Worm (Caenorhabditis elegans) whole organism, L3 larva: ENCODE measurements around the gene Y75B12B.10.
"Not testable (repeated sequence)": the region's sequence is repeated elsewhere in the genome, so short reads cannot be mapped to it uniquely, and the experiment has no call there.

Experiments
- ZK546.5 ChIP-seq: sonication (generic microtip); optimal IDR thresholded peaks from 2 replicates; lab custom pipeline; 2017; ENCODE audit warnings: missing biosample characterization, missing genetic modification characterization
- ceh-16 ChIP-seq: sonication (generic microtip); optimal IDR thresholded peaks from 2 replicates; lab custom pipeline; 2017; ENCODE audit warnings: missing biosample characterization, missing genetic modification characterization
- ceh-82 ChIP-seq: fragments of 150-350 bp; optimal IDR thresholded peaks from 2 replicates; lab custom pipeline; 2014; ENCODE audit warnings: missing biosample characterization, missing genetic modification characterization
- ceh-9 ChIP-seq: sonication (generic microtip); optimal IDR thresholded peaks from 2 replicates; lab custom pipeline; 2018; ENCODE audit warnings: missing biosample characterization, missing genetic modification characterization
- daf-12 ChIP-seq: fragments of 150-350 bp; optimal IDR thresholded peaks from 2 replicates; lab custom pipeline; 2014; ENCODE audit warnings: missing biosample characterization, missing genetic modification reagents, missing genetic modification characterization
- elt-3 ChIP-seq, 3 experiments: fragments of 150-350 bp in 1 of 3; sonication (generic microtip) in 2 of 3; optimal IDR thresholded peaks; 2 replicates in 2 of 3; 4 replicates in 1 of 3; lab custom pipeline; 2014 to 2017; ENCODE audit warnings: missing biosample characterization in 3 of 3, missing genetic modification characterization in 3 of 3
- fkh-2 ChIP-seq: fragments of 150-350 bp; optimal IDR thresholded peaks from 2 replicates; lab custom pipeline; 2014; ENCODE audit warnings: missing biosample characterization, missing genetic modification reagents, missing genetic modification characterization
- fos-1 ChIP-seq: fragments of 150-350 bp; optimal IDR thresholded peaks from 2 replicates; lab custom pipeline; 2014; ENCODE audit warnings: missing biosample characterization, missing genetic modification characterization
- jun-1 ChIP-seq: fragments of 150-350 bp; optimal IDR thresholded peaks from 2 replicates; lab custom pipeline; 2014; ENCODE audit warnings: missing biosample characterization, missing genetic modification reagents, missing genetic modification characterization
- lin-39 ChIP-seq: fragments of 150-350 bp; optimal IDR thresholded peaks from 2 replicates; lab custom pipeline; 2018; ENCODE audit warnings: missing biosample characterization, missing genetic modification reagents, missing genetic modification characterization
- mdl-1 ChIP-seq: fragments of 150-350 bp; optimal IDR thresholded peaks from 2 replicates; lab custom pipeline; 2014; ENCODE audit warnings: missing biosample characterization, missing genetic modification characterization
- mml-1 ChIP-seq: fragments of 150-350 bp; sonication (generic microtip); optimal IDR thresholded peaks from 3 replicates; lab custom pipeline; 2014; ENCODE audit warnings: missing biosample characterization, missing genetic modification characterization
- nfya-1 ChIP-seq: sonication (generic microtip); optimal IDR thresholded peaks from 2 replicates; lab custom pipeline; 2017; ENCODE audit warnings: missing genetic modification characterization, mild to moderate bottlenecking, missing compliant biosample characterization, antibody characterized with exemption, moderate library complexity; ENCODE audit not compliant: insufficient read depth
- nhr-12 ChIP-seq: fragments of 150-350 bp; optimal IDR thresholded peaks from 2 replicates; lab custom pipeline; 2014; ENCODE audit warnings: missing biosample characterization, missing genetic modification characterization
- nhr-237 ChIP-seq: fragments of 150-350 bp; optimal IDR thresholded peaks from 2 replicates; lab custom pipeline; 2014; ENCODE audit warnings: missing biosample characterization, missing genetic modification characterization
- nhr-25 ChIP-seq: sonication (generic microtip); optimal IDR thresholded peaks from 2 replicates; lab custom pipeline; 2017; ENCODE audit warnings: missing biosample characterization, missing genetic modification characterization
- nhr-28 ChIP-seq: fragments of 150-350 bp; optimal IDR thresholded peaks from 2 replicates; lab custom pipeline; 2014; ENCODE audit warnings: missing biosample characterization, missing genetic modification characterization
- nhr-43 ChIP-seq: sonication (generic microtip); optimal IDR thresholded peaks from 2 replicates; lab custom pipeline; 2016; ENCODE audit warnings: mild to moderate bottlenecking, missing genetic modification characterization, missing compliant biosample characterization; ENCODE audit not compliant: poor library complexity, severe bottlenecking
- nhr-67 ChIP-seq: fragments of 150-350 bp; optimal IDR thresholded peaks from 2 replicates; lab custom pipeline; 2014; ENCODE audit warnings: missing biosample characterization, missing genetic modification characterization
- pqm-1 ChIP-seq: fragments of 150-350 bp; optimal IDR thresholded peaks from 2 replicates; lab custom pipeline; 2017; ENCODE audit warnings: missing biosample characterization, missing genetic modification characterization, inconsistent platforms
- sea-2 ChIP-seq: fragments of 150-350 bp; sonication (generic microtip); optimal IDR thresholded peaks from 4 replicates; lab custom pipeline; 2014; ENCODE audit warnings: missing biosample characterization, missing genetic modification reagents, missing genetic modification characterization
- skn-1 ChIP-seq: fragments of 150-350 bp; optimal IDR thresholded peaks from 2 replicates; lab custom pipeline; 2014; ENCODE audit warnings: missing biosample characterization, missing genetic modification characterization
- snpc-4 ChIP-seq: fragments of 150-350 bp; optimal IDR thresholded peaks from 2 replicates; lab custom pipeline; 2014; ENCODE audit warnings: missing biosample characterization, missing genetic modification characterization
- tbx-2 ChIP-seq: sonication (generic microtip); optimal IDR thresholded peaks from 2 replicates; lab custom pipeline; 2016; ENCODE audit warnings: mild to moderate bottlenecking, missing genetic modification characterization, missing compliant biosample characterization
- unc-39 ChIP-seq: sonication (generic microtip); optimal IDR thresholded peaks from 4 replicates; lab custom pipeline; 2017; ENCODE audit warnings: missing biosample characterization, missing genetic modification characterization
- zag-1 ChIP-seq: fragments of 150-350 bp; optimal IDR thresholded peaks from 2 replicates; lab custom pipeline; 2014; ENCODE audit warnings: missing biosample characterization, missing genetic modification characterization
- ztf-11 ChIP-seq: fragments of 150-350 bp; optimal IDR thresholded peaks from 2 replicates; lab custom pipeline; 2014; ENCODE audit warnings: missing biosample characterization, missing genetic modification characterization

Gene Y75B12B.10

DNA sequence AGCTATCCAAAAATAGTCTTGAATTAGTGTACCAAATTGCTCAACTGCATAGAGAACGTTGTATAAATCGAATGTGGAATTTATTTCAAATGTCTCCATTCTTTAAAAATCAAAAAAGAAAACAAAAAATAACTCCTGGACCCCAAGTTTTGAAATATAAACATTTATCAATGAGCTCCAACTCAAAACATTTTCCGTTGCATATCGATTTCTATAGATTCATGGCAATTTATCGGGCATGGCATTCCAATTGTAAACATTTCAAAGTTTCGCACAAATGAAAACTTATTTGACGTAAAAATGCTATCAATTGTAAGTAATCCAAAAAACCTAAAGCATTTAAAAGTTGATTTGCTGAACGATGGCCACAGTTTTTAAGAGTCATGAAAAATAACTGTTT, 38.7 kb downstream of the Y75B12B.10 start, which contains the start of gene srw-12:
Gene srw-12, minus strand, starts transcription at position 101 of the 400 bp plus-strand sequence.
- TF ChIP-seq nhr-237 (tag; lab: Kevin White, UChicago) (no peak), nhr-67 (no peak), ceh-82 (tag; lab: Kevin White, UChicago) (no peak), elt-3 (tag; optimal IDR thresholded peaks at IDR 0.05; lab: Kevin White, UChicago) (no peak), nhr-28 (tag; lab: Kevin White, UChicago) (no peak), lin-39 (tag; lab: Kevin White, UChicago) (no peak), skn-1 (tag; lab: Kevin White, UChicago) (no peak), ceh-16 (tag; lab: Kevin White, UChicago) (no peak), fos-1 (tag; lab: Kevin White, UChicago) (no peak), jun-1 (tag; lab: Kevin White, UChicago) (no peak), zag-1 (tag; lab: Kevin White, UChicago) (no peak), mdl-1 (tag; lab: Kevin White, UChicago) (no peak), nfya-1 (tag; lab: Kevin White, UChicago) (no peak)

DNA sequence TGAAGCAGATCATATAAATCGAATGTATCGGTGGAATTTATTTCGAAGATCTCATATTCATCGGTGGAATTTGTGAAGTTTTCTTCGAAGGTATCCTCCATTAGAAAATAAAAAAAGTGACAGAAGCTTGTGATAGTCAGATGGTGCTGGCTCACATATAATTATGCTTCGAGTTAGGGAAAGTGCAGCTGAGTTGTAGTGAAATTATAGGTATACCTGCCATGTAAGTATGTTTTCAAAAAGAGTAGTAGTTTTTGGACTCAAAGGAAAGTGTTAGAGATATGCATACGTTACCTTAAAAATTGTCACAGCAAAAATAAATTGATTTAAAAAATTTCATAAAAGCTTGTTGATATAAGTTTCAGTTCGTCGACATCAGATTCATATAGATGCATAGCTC, 40.3 kb downstream of the Y75B12B.10 start, which contains the start of gene srw-11:
Gene srw-11, minus strand, starts transcription at position 101 of the 400 bp plus-strand sequence.
- TF ChIP-seq nhr-28 (tag; lab: Kevin White, UChicago): no peak
- no peak for TF ChIP-seq nhr-43 (tag; lab: Kevin White, UChicago)
- TF ChIP-seq snpc-4: no peak
- no peak for TF ChIP-seq nhr-12 (tag; lab: Kevin White, UChicago)
- TF ChIP-seq ceh-9 (tag; lab: Kevin White, UChicago): no peak
- no peak for TF ChIP-seq unc-39 (tag; lab: Kevin White, UChicago)
- TF ChIP-seq nhr-25 (tag; lab: Kevin White, UChicago): no peak
- TF ChIP-seq fkh-2 (tag; lab: Kevin White, UChicago): no peak
- no peak for TF ChIP-seq tbx-2 (tag; lab: Kevin White, UChicago)
- TF ChIP-seq sea-2: no peak
- no peak for TF ChIP-seq nhr-67
- TF ChIP-seq mml-1 (tag; lab: Kevin White, UChicago): no peak

DNA sequence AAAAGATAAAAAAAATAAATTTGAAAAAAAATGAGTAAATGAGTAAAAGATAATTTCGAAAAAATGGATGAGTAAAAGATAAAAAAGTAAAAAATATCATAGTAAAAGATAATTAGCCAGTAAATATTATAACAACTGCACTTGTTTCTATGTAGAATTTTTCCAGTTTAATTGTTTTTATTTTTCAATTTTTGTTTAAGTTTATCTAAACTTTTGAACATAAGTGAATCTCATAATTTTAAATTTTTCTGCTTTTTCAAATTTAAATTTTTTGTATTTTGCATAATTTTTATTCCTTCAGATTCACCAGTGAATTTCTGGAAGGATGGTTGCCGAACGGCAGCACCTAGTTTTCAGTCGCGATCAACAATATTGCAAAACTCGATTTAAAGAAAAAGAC, 41.4 kb downstream of the Y75B12B.10 start, which contains the start of gene chil-12:
Gene chil-12, plus strand, starts transcription at position 301 of the 400 bp plus-strand sequence.
- TF ChIP-seq pqm-1 (tag; lab: Kevin White, UChicago): no peak
- no peak for TF ChIP-seq daf-12 (tag; lab: Kevin White, UChicago)
- TF ChIP-seq unc-39 (tag; lab: Kevin White, UChicago): no peak

DNA sequence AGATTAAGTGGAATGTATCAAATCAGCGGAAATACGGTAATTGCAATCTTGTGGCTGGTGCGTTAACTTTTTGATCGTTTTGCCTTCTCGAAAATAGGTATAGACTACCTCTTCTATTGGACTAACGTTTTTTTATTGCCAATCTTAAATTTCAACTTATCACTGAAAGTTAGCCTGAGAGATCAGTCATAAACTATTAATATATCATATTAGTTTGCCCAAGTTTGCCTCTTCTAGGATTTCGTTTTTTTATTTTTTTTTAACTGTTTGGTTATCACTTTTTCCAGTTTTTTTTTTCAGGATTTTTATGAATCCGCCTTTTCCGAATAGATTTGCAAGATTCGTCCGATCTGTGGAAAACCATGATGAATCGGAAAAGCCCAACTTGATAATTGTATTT, 44.6 kb downstream of the Y75B12B.10 start, which contains the start of gene kin-30:
Gene kin-30, plus strand, starts transcription at position 301 of the 400 bp plus-strand sequence.
- TF ChIP-seq jun-1 (tag; lab: Kevin White, UChicago): no peak
- no peak for TF ChIP-seq fkh-2 (tag; lab: Kevin White, UChicago)
- TF ChIP-seq ZK546.5 (tag; lab: Kevin White, UChicago): no peak

DNA sequence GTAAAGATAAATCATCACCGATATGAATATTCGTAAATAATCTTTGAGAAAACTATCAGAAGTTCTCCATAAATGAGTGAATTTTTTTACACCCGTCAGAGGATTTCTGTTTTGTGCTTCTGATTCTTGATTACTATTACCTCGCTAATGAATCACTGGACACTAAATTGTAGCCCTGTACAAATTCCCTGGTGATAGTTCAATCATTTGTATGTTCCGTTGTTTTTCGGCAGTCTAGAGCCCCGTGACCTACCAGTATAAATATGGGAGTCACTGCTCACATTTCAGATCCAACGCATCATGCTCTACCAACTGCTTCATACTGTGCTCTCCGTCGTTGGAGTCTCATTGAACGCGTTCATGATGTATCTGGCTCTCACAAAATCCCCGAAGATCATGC, 50.4 kb downstream of the Y75B12B.10 start, which contains the start of gene srd-28:
Gene srd-28, plus strand, starts transcription at position 301 of the 400 bp plus-strand sequence.
- not testable (repeated sequence) for TF ChIP-seq jun-1 (tag; lab: Kevin White, UChicago); ztf-11 (tag; lab: Kevin White, UChicago); nhr-67
